Worm (Caenorhabditis elegans) whole organism, young adult: ENCODE measurements around the gene srg-68.

ENCODE experiments used
- B0019.2 ChIP-seq: fragments of 200-800 bp; sonication (Bioruptor generic); conservative IDR thresholded peaks from 2 replicates; pipeline ENCODE4 v1.3.6; 2022; ENCODE audit warnings: missing genetic modification reagents, missing genetic modification characterization, missing compliant biosample characterization
- B0261.1 ChIP-seq: sonication (generic microtip); optimal IDR thresholded peaks from 2 replicates; lab custom pipeline; 2016; ENCODE audit warnings: mild to moderate bottlenecking, missing genetic modification characterization, moderate library complexity, missing compliant biosample characterization
- C06A6.2 ChIP-seq: fragments of 200-800 bp; sonication (Bioruptor generic); conservative IDR thresholded peaks from 2 replicates; pipeline ENCODE4 v1.3.6; 2022; ENCODE audit warnings: missing genetic modification characterization, missing compliant biosample characterization
- C17E4.6 ChIP-seq: fragments of 200-800 bp; sonication (Bioruptor generic); IDR thresholded peaks from 2 replicates; pipeline ENCODE4 v1.3.6; 2022; ENCODE audit warnings: missing genetic modification reagents, missing genetic modification characterization, missing compliant biosample characterization
- F10E7.11 ChIP-seq: sonication (generic microtip); optimal IDR thresholded peaks from 2 replicates; lab custom pipeline; 2017; ENCODE audit warnings: mild to moderate bottlenecking, missing genetic modification characterization, moderate library complexity, missing compliant biosample characterization
- F22D6.2 ChIP-seq: sonication (generic microtip); optimal IDR thresholded peaks from 2 replicates; lab custom pipeline; 2016; ENCODE audit warnings: mild to moderate bottlenecking, missing genetic modification characterization, missing compliant biosample characterization
- F57A8.1 ChIP-seq: fragments of 200-800 bp; sonication (Bioruptor generic); optimal IDR thresholded peaks from 2 replicates; lab custom pipeline; 2018; ENCODE audit warnings: mild to moderate bottlenecking, missing genetic modification characterization, moderate library complexity, missing compliant biosample characterization
- K12H6.12 ChIP-seq: fragments of 200-800 bp; sonication (Bioruptor generic); optimal IDR thresholded peaks from 2 replicates; lab custom pipeline; 2018; ENCODE audit warnings: mild to moderate bottlenecking, missing genetic modification characterization, missing compliant biosample characterization
- Y53G8AR.9 ChIP-seq: fragments of 200-800 bp; sonication (Bioruptor generic); conservative IDR thresholded peaks from 2 replicates; pipeline ENCODE4 v1.3.6; 2022; ENCODE audit warnings: missing genetic modification reagents, missing genetic modification characterization, missing compliant biosample characterization
- Y67H2A.10 ChIP-seq: fragments of 200-800 bp; sonication (Bioruptor generic); conservative IDR thresholded peaks from 2 replicates; pipeline ENCODE4 v1.3.6; 2022; ENCODE audit warnings: missing genetic modification reagents, missing genetic modification characterization, missing compliant biosample characterization
- Y79H2A.3 ChIP-seq: fragments of 200-800 bp; sonication (Bioruptor generic); conservative IDR thresholded peaks from 2 replicates; pipeline ENCODE4 v1.3.6; 2022; ENCODE audit warnings: missing genetic modification reagents, missing genetic modification characterization, missing compliant biosample characterization
- akir-1 ChIP-seq: fragments of 200-800 bp; sonication (Bioruptor generic); optimal IDR thresholded peaks from 2 replicates; lab custom pipeline; 2018; ENCODE audit warnings: mild to moderate bottlenecking, missing genetic modification characterization, moderate library complexity, missing compliant biosample characterization
- attf-6 ChIP-seq: fragments of 200-800 bp; sonication (Bioruptor generic); IDR thresholded peaks from 2 replicates; pipeline ENCODE4 v1.3.6; 2022; ENCODE audit warnings: missing genetic modification reagents, missing genetic modification characterization, missing compliant biosample characterization
- bed-2 ChIP-seq: fragments of 200-800 bp; sonication (Bioruptor generic); IDR thresholded peaks from 2 replicates; pipeline ENCODE4 v1.3.6; 2022; ENCODE audit warnings: missing genetic modification reagents, missing genetic modification characterization, missing compliant biosample characterization
- cebp-1 ChIP-seq, 2 experiments: fragments of 200-800 bp in 1 of 2; sonication (Bioruptor generic) in 1 of 2; sonication (generic microtip) in 1 of 2; IDR thresholded peaks in 1 of 2; optimal IDR thresholded peaks in 1 of 2; 2 replicates each; pipeline versions ENCODE4 v1.3.6 to Lab custom; 2017 to 2022; ENCODE audit warnings: missing compliant biosample characterization in 2 of 2, missing genetic modification characterization in 2 of 2, mild to moderate bottlenecking in 1 of 2, missing genetic modification reagents in 1 of 2, moderate library complexity in 1 of 2
- ceh-58 ChIP-seq: fragments of 200-800 bp; sonication (Bioruptor generic); IDR thresholded peaks from 2 replicates; pipeline ENCODE4 v1.3.6; 2022; ENCODE audit warnings: missing genetic modification characterization, missing compliant biosample characterization
- dox-1 ChIP-seq: fragments of 200-800 bp; sonication (Bioruptor generic); IDR thresholded peaks from 2 replicates; pipeline ENCODE4 v1.3.6; 2022; ENCODE audit warnings: missing genetic modification reagents, missing genetic modification characterization, missing compliant biosample characterization
- egrh-3 ChIP-seq: fragments of 200-800 bp; sonication (Bioruptor generic); IDR thresholded peaks from 2 replicates; pipeline ENCODE4 v1.3.6; 2022; ENCODE audit warnings: missing genetic modification reagents, missing genetic modification characterization, missing compliant biosample characterization
- gei-17 ChIP-seq: fragments of 200-800 bp; sonication (Bioruptor generic); optimal IDR thresholded peaks from 2 replicates; lab custom pipeline; 2018; ENCODE audit warnings: mild to moderate bottlenecking, missing genetic modification characterization, missing compliant biosample characterization
- hlh-12 ChIP-seq: sonication (generic microtip); optimal IDR thresholded peaks from 2 replicates; lab custom pipeline; 2016; ENCODE audit warnings: missing genetic modification characterization, missing compliant biosample characterization
- hsf-1 ChIP-seq: fragments of 200-800 bp; sonication (Bioruptor generic); IDR thresholded peaks from 2 replicates; pipeline ENCODE4 v1.3.6; 2022; ENCODE audit warnings: missing genetic modification reagents, missing genetic modification characterization, missing compliant biosample characterization
- lag-1 ChIP-seq: fragments of 200-800 bp; sonication (Bioruptor generic); IDR thresholded peaks from 2 replicates; pipeline ENCODE4 v1.3.6; 2022; ENCODE audit warnings: missing genetic modification reagents, missing genetic modification characterization, missing compliant biosample characterization
- let-526 ChIP-seq: fragments of 200-800 bp; sonication (Bioruptor generic); IDR thresholded peaks from 2 replicates; pipeline ENCODE4 v1.3.6; 2022; ENCODE audit warnings: missing genetic modification reagents, missing genetic modification characterization, missing compliant biosample characterization
- let-607 ChIP-seq, 2 experiments: fragments of 200-800 bp in 1 of 2; sonication (Bioruptor generic) in 1 of 2; sonication (generic microtip) in 1 of 2; optimal IDR thresholded peaks; 2 replicates each; lab custom pipeline; 2016 to 2018; ENCODE audit warnings: mild to moderate bottlenecking in 2 of 2, missing compliant biosample characterization in 2 of 2, missing genetic modification characterization in 2 of 2, moderate library complexity in 2 of 2, missing genotype in 1 of 2
- lin-26 ChIP-seq: fragments of 200-800 bp; sonication (Bioruptor generic); IDR thresholded peaks from 2 replicates; pipeline ENCODE4 v1.3.6; 2022; ENCODE audit warnings: missing genetic modification reagents, missing genetic modification characterization, missing compliant biosample characterization
- lsl-1 ChIP-seq: fragments of 200-800 bp; sonication (Bioruptor generic); optimal IDR thresholded peaks from 2 replicates; lab custom pipeline; 2018; ENCODE audit warnings: mild to moderate bottlenecking, missing genetic modification characterization, moderate library complexity, missing compliant biosample characterization
- madf-3 ChIP-seq: fragments of 200-800 bp; sonication (Bioruptor generic); IDR thresholded peaks from 2 replicates; pipeline ENCODE4 v1.3.6; 2022; ENCODE audit warnings: missing genetic modification reagents, missing genetic modification characterization, missing compliant biosample characterization
- mel-28 ChIP-seq: sonication (generic microtip); optimal IDR thresholded peaks from 2 replicates; lab custom pipeline; 2016; ENCODE audit warnings: borderline replicate concordance, mild to moderate bottlenecking, missing genetic modification characterization, missing compliant biosample characterization
- mxl-1 ChIP-seq: sonication (generic microtip); optimal IDR thresholded peaks from 2 replicates; lab custom pipeline; 2016; ENCODE audit warnings: missing genetic modification characterization, missing compliant biosample characterization
- nfya-2 ChIP-seq: fragments of 200-800 bp; sonication (Bioruptor generic); IDR thresholded peaks from 2 replicates; pipeline ENCODE4 v1.3.6; 2022; ENCODE audit warnings: missing genetic modification reagents, missing genetic modification characterization, missing compliant biosample characterization
- nfyb-1 ChIP-seq: fragments of 200-800 bp; sonication (Bioruptor generic); IDR thresholded peaks from 2 replicates; pipeline ENCODE4 v1.3.6; 2022; ENCODE audit warnings: missing genetic modification reagents, missing genetic modification characterization, missing compliant biosample characterization
- pbrm-1 ChIP-seq: fragments of 200-800 bp; sonication (Bioruptor generic); IDR thresholded peaks from 2 replicates; pipeline ENCODE4 v1.3.6; 2022; ENCODE audit warnings: missing genetic modification reagents, missing genetic modification characterization, missing compliant biosample characterization
- pha-4 ChIP-seq: fragments of 150-350 bp; sonication (generic microtip); optimal IDR thresholded peaks from 2 replicates; lab custom pipeline; 2014; ENCODE audit warnings: missing biosample characterization, missing genetic modification reagents, missing genetic modification characterization
- rcor-1 ChIP-seq: fragments of 200-800 bp; sonication (Bioruptor generic); IDR thresholded peaks from 2 replicates; pipeline ENCODE4 v1.3.6; 2022; ENCODE audit warnings: missing genetic modification reagents, missing genetic modification characterization, missing compliant biosample characterization
- repo-1 ChIP-seq: sonication (generic microtip); optimal IDR thresholded peaks from 2 replicates; lab custom pipeline; 2017; ENCODE audit warnings: mild to moderate bottlenecking, missing genetic modification characterization, missing compliant biosample characterization
- rpc-1 ChIP-seq, 2 experiments: fragments of 150-350 bp in 1 of 2; sonication (generic microtip) in 1 of 2; optimal IDR thresholded peaks; 2 replicates each; lab custom pipeline; 2014 to 2018; ENCODE audit warnings: missing biosample characterization in 1 of 2, missing genetic modification characterization in 1 of 2, missing genetic modification reagents in 1 of 2, missing genotype in 1 of 2
- somi-1 ChIP-seq: fragments of 200-800 bp; sonication (Bioruptor generic); optimal IDR thresholded peaks from 2 replicates; lab custom pipeline; 2018; ENCODE audit warnings: mild to moderate bottlenecking, missing genetic modification characterization, missing compliant biosample characterization
- unc-130 ChIP-seq: sonication (generic microtip); optimal IDR thresholded peaks from 2 replicates; lab custom pipeline; 2016; ENCODE audit warnings: missing genetic modification reagents, missing genetic modification characterization, missing compliant biosample characterization
- zfh-2 ChIP-seq: fragments of 200-800 bp; sonication (Bioruptor generic); conservative IDR thresholded peaks from 2 replicates; pipeline ENCODE4 v1.3.6; 2022; ENCODE audit warnings: missing genetic modification reagents, missing genetic modification characterization, missing compliant biosample characterization
- ztf-22 ChIP-seq: fragments of 200-800 bp; sonication (Bioruptor generic); optimal IDR thresholded peaks from 2 replicates; lab custom pipeline; 2018; ENCODE audit warnings: mild to moderate bottlenecking, missing genetic modification characterization, moderate library complexity, missing compliant biosample characterization
- ztf-26 ChIP-seq: sonication (generic microtip); optimal IDR thresholded peaks from 2 replicates; lab custom pipeline; 2017; ENCODE audit warnings: missing genetic modification characterization, missing compliant biosample characterization
- ztf-3 ChIP-seq: fragments of 200-800 bp; sonication (Bioruptor generic); optimal IDR thresholded peaks from 2 replicates; lab custom pipeline; 2018; ENCODE audit warnings: mild to moderate bottlenecking, missing genetic modification characterization, missing compliant biosample characterization

The srg-68 gene

DNA sequence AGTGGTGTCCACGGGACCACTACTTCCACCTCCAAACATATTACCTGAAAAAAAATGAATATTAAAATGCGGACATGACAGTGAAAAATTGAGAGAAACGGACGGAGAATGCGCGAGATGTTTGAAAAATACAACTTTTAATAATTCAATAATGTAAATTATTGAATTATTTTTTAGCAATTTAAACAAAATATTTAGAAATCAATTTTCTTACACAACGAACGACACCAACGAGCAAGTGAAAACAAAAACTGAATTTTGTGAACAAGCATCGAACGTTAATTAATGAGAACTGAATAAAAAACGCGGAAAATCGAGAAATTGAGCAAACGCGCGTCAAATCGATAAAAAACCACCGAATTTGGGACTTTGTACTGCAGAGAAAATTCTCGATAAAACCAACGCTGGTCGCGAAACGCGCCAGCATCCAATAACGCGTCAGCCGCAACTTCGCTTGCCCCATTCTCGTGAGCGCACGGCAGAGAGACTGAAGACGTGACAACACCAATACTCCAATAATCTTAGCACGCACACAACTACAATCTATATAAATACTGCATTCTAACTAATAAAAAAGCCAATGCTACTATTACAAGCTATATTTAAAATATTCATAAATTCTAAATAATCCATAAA lies 39.7 kb upstream of the srg-68 start, which contains the start of the genes dnj-19 and nhr-47 (continued):
- TF ChIP-seq ztf-26 (tag; lab: Kevin White, UChicago) (peak; percentile 91), mel-28 (tag; lab: Kevin White, UChicago) (no peak), somi-1 (GFP tag; lab: Kevin White, UChicago) (peak; percentile 55), pha-4 (tag; lab: Kevin White, UChicago) (no peak), nfyb-1 (GFP tag; lab: Robert Waterston, UW) (peak; percentile 95), let-526 (GFP tag; lab: Robert Waterston, UW) (0 out of 2 replicates have a peak, but pooled peaks have one; percentile 21), rpc-1 (optimal IDR thresholded peaks at IDR 0.05; lab: Kevin White, UChicago) (peak; percentile 1), rpc-1 (tag; optimal IDR thresholded peaks at IDR 0.05; lab: Kevin White, UChicago) (no peak), hsf-1 (GFP tag; lab: Robert Waterston, UW) (peak; percentile 98), rcor-1 (peak; percentile 91), F22D6.2 (peak; percentile 62), nfya-2 (GFP tag; lab: Robert Waterston, UW) (no peak), B0019.2 (GFP tag; lab: Robert Waterston, UW) (0 out of 2 replicates have a peak, but pooled peaks have one; percentile 41), unc-130 (GFP tag; lab: Kevin White, UChicago) (peak; percentile 59), gei-17 (peak; percentile 50), cebp-1 (GFP tag; IDR thresholded peaks at IDR 0.05; lab: Robert Waterston, UW) (peak; percentile 53), cebp-1 (tag; optimal IDR thresholded peaks at IDR 0.05; lab: Kevin White, UChicago) (peak; percentile 89), lag-1 (GFP tag; lab: Robert Waterston, UW) (no peak), C06A6.2 (GFP tag; lab: Robert Waterston, UW) (peak; percentile 84), lsl-1 (GFP tag; lab: Kevin White, UChicago) (peak; percentile 78)

DNA sequence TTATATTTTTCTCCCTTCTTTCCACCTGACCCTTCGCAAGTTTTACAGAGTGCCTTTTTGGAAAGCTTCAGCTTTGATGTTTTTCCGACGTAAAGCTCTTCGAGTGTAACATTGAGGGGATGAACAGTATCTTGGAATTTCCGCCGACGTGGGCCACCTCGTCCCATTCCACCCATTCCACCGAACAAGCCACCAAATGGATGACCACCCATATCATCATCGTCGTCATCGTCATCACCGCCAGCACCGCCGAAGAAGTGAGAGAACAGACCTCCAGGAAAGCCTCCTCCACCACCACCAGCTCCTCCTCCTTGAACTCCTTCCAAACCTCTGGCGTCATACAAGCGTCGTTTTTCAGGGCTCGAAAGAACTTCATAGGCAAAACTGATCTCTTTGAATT lies 39.1 kb upstream of the srg-68 start:
- peak; percentile 13; the same call in 1 of the 2 replicates for TF ChIP-seq dox-1
- TF ChIP-seq zfh-2 (GFP tag; lab: Robert Waterston, UW) = peak; percentile 58
- TF ChIP-seq cebp-1 (GFP tag; IDR thresholded peaks at IDR 0.05; lab: Robert Waterston, UW) = no peak
- TF ChIP-seq cebp-1 (tag; optimal IDR thresholded peaks at IDR 0.05; lab: Kevin White, UChicago) = no peak
- TF ChIP-seq F57A8.1 (GFP tag; lab: Kevin White, UChicago) = no peak
- peak; percentile 27; the same call in 1 of the 2 replicates for TF ChIP-seq egrh-3 (GFP tag; lab: Robert Waterston, UW)
- 0 out of 2 replicates have a peak, but pooled peaks have one; percentile 12 for TF ChIP-seq nfyb-1 (GFP tag; lab: Robert Waterston, UW)
- TF ChIP-seq F10E7.11 (tag; lab: Kevin White, UChicago) = no peak

DNA sequence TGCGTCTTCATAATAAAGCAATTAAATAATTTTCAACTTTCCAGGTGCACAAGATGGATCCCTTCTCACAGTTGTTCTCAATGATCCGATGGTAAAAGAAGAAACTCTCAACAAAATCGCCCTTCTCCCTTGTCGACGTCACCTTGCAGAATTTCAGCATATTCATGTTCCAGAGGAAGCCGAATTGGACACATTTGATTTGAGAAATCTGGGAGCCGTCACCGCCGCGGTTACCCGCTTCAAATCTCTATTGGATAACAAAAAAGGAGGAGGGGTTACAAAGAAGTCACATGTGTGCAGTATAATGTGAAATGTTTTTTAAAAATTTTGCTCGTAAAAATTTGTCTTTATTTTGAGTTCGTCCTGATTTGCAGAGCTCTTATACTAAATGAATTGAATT lies 37.5 kb upstream of the srg-68 start:
- no peak for TF ChIP-seq C17E4.6
- TF ChIP-seq nfyb-1 (GFP tag; lab: Robert Waterston, UW) = no peak
- no peak for TF ChIP-seq nfya-2 (GFP tag; lab: Robert Waterston, UW)
- no peak for TF ChIP-seq K12H6.12 (tag; lab: Kevin White, UChicago)
- TF ChIP-seq ceh-58 (GFP tag; lab: Robert Waterston, UW) = no peak
- TF ChIP-seq bed-2 (GFP tag; lab: Robert Waterston, UW) = no peak
- peak; percentile 22 for TF ChIP-seq repo-1 (tag; lab: Kevin White, UChicago)
- TF ChIP-seq zfh-2 (GFP tag; lab: Robert Waterston, UW) = no peak
- TF ChIP-seq Y79H2A.3 (GFP tag; lab: Robert Waterston, UW) = 0 out of 2 replicates have a peak, but pooled peaks have one; percentile 10
- TF ChIP-seq akir-1 (GFP tag; lab: Kevin White, UChicago) = no peak
- no peak for TF ChIP-seq mxl-1 (tag; lab: Kevin White, UChicago)
- TF ChIP-seq pbrm-1 (GFP tag; lab: Robert Waterston, UW) = peak; percentile 23; the same call in 1 of the 2 replicates
- peak; percentile 12 for TF ChIP-seq lsl-1 (GFP tag; lab: Kevin White, UChicago)
- TF ChIP-seq Y67H2A.10 (GFP tag; lab: Robert Waterston, UW) = no peak
- TF ChIP-seq ztf-3 = no peak
- peak; percentile 46; the same call in 1 of the 2 replicates for TF ChIP-seq lin-26 (GFP tag; lab: Robert Waterston, UW)
- TF ChIP-seq Y53G8AR.9 (GFP tag; lab: Robert Waterston, UW) = peak; percentile 54; the same call in 1 of the 2 replicates
- peak; percentile 55; the same call in 1 of the 2 replicates for TF ChIP-seq madf-3 (GFP tag; lab: Robert Waterston, UW)
- no peak for TF ChIP-seq ztf-22 (GFP tag; lab: Kevin White, UChicago)
- TF ChIP-seq attf-6 (GFP tag; lab: Robert Waterston, UW) = peak; percentile 40; the same call in 1 of the 2 replicates
- peak; percentile 31 for TF ChIP-seq ztf-26 (tag; lab: Kevin White, UChicago)
- TF ChIP-seq B0261.1 (tag; lab: Kevin White, UChicago) = no peak
- TF ChIP-seq let-607 (tag; optimal IDR thresholded peaks at IDR 0.05; lab: Kevin White, UChicago) = peak in 1 of 2 experiments; percentile 28
- TF ChIP-seq hlh-12 (tag; lab: Kevin White, UChicago) = no peak
- no peak for TF ChIP-seq dox-1
